Worm (Caenorhabditis elegans): ENCODE measurements around the gene F43C1.7.

The F43C1.7 gene

DNA sequence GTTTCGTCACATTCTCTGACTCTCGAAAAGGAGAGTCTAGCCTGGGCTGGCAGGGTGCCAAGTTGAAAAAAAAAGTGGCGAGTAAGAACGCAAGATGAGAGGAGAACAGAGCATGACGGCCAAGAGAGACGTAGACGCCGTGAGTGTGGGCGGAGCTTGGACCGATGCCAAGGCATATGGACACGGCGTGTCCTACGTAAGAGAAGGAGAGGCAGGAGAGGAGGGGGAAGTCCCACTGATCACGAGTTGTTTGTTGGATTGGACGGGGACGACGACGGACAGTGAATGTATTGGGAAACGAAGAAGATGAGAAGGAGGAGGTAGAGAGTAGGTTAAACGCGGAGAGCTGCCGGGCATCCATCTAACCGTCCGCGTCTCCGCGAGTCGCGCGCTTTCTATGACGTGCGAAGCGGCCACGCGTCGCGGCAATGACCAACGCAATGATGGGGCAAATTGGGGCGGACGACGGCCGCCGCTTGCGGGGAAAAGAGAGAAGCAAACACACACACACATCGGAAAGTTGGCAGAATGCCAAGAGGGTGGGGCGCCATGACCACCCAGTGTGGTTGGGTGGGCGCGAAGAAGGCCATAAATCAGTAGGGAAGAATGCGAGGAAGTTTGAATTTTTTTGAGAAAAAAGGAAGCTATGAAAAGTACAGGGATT is 39.7 kb upstream of the F43C1.7 start:
- TF ChIP-seq nhr-90 (tag; optimal IDR thresholded peaks at IDR 0.05; ENCODE audit: poor library complexity) (peak; percentile 99), sox-4 (tag; optimal IDR thresholded peaks at IDR 0.05) (peak; percentile 97), unc-130 (tag; optimal IDR thresholded peaks at IDR 0.05) (peak; percentile 55), ceh-63 (GFP tag; optimal IDR thresholded peaks at IDR 0.05) (peak; percentile 27), tlp-1 (tag; optimal IDR thresholded peaks at IDR 0.05) (no peak), pax-3 (tag; optimal IDR thresholded peaks at IDR 0.05) (peak; percentile 98), unc-98 (GFP tag; IDR thresholded peaks at IDR 0.05) (peak; percentile 77), sup-37 (GFP tag; optimal IDR thresholded peaks at IDR 0.05) (peak; percentile 96), nhr-71 (tag; optimal IDR thresholded peaks at IDR 0.05) (peak; percentile 100), fkh-4 (tag; optimal IDR thresholded peaks at IDR 0.05; ENCODE audit: borderline replicate concordance) (peak; percentile 84), nhr-76 (tag; optimal IDR thresholded peaks at IDR 0.05) (peak; percentile 17), unc-62 (GFP tag; optimal IDR thresholded peaks at IDR 0.05) (peak; percentile 18), lin-15B (tag; optimal IDR thresholded peaks at IDR 0.05) (peak; percentile 48), vab-15 (tag; optimal IDR thresholded peaks at IDR 0.05) (peak; percentile 88), jun-1 (tag; optimal IDR thresholded peaks at IDR 0.05) (peak; percentile 97), ceh-90 (tag; optimal IDR thresholded peaks at IDR 0.05) (peak; percentile 49), hlh-4 (tag; optimal IDR thresholded peaks at IDR 0.05) (peak; percentile 72), lin-14 (GFP tag; optimal IDR thresholded peaks at IDR 0.05) (peak; percentile 100), irx-1 (tag; optimal IDR thresholded peaks at IDR 0.05) (peak; percentile 97), nhr-19 (GFP tag; conservative IDR thresholded peaks at IDR 0.05) (peak; percentile 98), isw-1 (GFP tag; IDR thresholded peaks at IDR 0.05) (peak; percentile 91), C34B4.2 (tag; optimal IDR thresholded peaks at IDR 0.05) (peak; percentile 12), nhr-77 (tag; optimal IDR thresholded peaks at IDR 0.05) (peak; percentile 94), efl-1 (optimal IDR thresholded peaks at IDR 0.05) (peak; percentile 81 to 86), efl-1 (GFP tag; optimal IDR thresholded peaks at IDR 0.05 in 1 of 2) (peak; percentile 65 to 97), fkh-8 (tag; optimal IDR thresholded peaks at IDR 0.05) (peak; percentile 99), nhr-28 (tag; optimal IDR thresholded peaks at IDR 0.05) (no peak), F16B12.6 (tag; optimal IDR thresholded peaks at IDR 0.05) (peak; percentile 14), ama-1 (optimal IDR thresholded peaks at IDR 0.05) (peak; percentile 48), nhr-237 (tag; optimal IDR thresholded peaks at IDR 0.05) (peak; percentile 58), nhr-20 (tag; optimal IDR thresholded peaks at IDR 0.05) (peak; percentile 100), elt-2 (tag; optimal IDR thresholded peaks at IDR 0.05) (peak; percentile 91), ztf-4 (tag; optimal IDR thresholded peaks at IDR 0.05) (peak; percentile 98), zag-1 (tag; optimal IDR thresholded peaks at IDR 0.05) (peak; percentile 77), nhr-47 (tag; optimal IDR thresholded peaks at IDR 0.05) (peak; percentile 99), ets-5 (GFP tag; IDR thresholded peaks at IDR 0.05) (no peak), efl-3 (GFP tag; optimal IDR thresholded peaks at IDR 0.05) (peak; percentile 83), skn-1 (tag; optimal IDR thresholded peaks at IDR 0.05) (peak; percentile 86), lin-13 (GFP tag; optimal IDR thresholded peaks at IDR 0.05) (peak; percentile 87), unc-86 (tag; optimal IDR thresholded peaks at IDR 0.05) (peak; percentile 100), egl-27 (tag; optimal IDR thresholded peaks at IDR 0.05) (peak; percentile 90 to 99), sptf-1 (tag; optimal IDR thresholded peaks at IDR 0.05) (no peak), pqm-1 (tag; optimal IDR thresholded peaks at IDR 0.05) (peak; percentile 70), ces-1 (GFP tag; optimal IDR thresholded peaks at IDR 0.05) (peak; percentile 29), nhr-12 (tag; optimal IDR thresholded peaks at IDR 0.05) (no peak), nhr-85 (tag) (peak; percentile 100), lsy-2 (tag; optimal IDR thresholded peaks at IDR 0.05) (peak; percentile 91 to 94), Y116A8C.19 (tag; optimal IDR thresholded peaks at IDR 0.05; ENCODE audit: borderline replicate concordance) (peak; percentile 17), snu-23 (GFP tag; optimal IDR thresholded peaks at IDR 0.05) (peak; percentile 99), unc-30 (tag; optimal IDR thresholded peaks at IDR 0.05) (peak; percentile 30), mab-9 (GFP tag; IDR thresholded peaks at IDR 0.05) (peak; percentile 92), C04F5.9 (tag; optimal IDR thresholded peaks at IDR 0.05) (peak; percentile 91), nhr-11 (tag; optimal IDR thresholded peaks at IDR 0.05) (peak; percentile 97)
